Fruit fly (Drosophila melanogaster) whole organism, embryonic: ENCODE measurements around the gene Eip75B.

Experiments
- Abd-B ChIP-seq: fragments of 200-800 bp; sonication (Bioruptor generic); optimal IDR thresholded peaks from 2 replicates; lab custom pipeline; 2018; ENCODE audit warnings: missing biosample characterization, mild to moderate bottlenecking, missing genetic modification characterization, moderate library complexity
- B-H1 ChIP-seq: fragments of 200-800 bp; sonication (Bioruptor generic); IDR thresholded peaks from 3 replicates; pipeline ENCODE4 v1.3.6; 2022; ENCODE audit warnings: missing biosample characterization, missing genetic modification characterization
- Blimp-1 ChIP-seq: fragments of 200-800 bp; sonication (Bioruptor generic); optimal IDR thresholded peaks from 3 replicates; lab custom pipeline; 2018; ENCODE audit warnings: missing biosample characterization, missing genetic modification characterization, mild to moderate bottlenecking, moderate library complexity, missing genetic modification reagents
- BtbVII ChIP-seq: fragments of 200-800 bp; sonication (Bioruptor generic); optimal IDR thresholded peaks from 3 replicates; lab custom pipeline; 2017; ENCODE audit warnings: missing biosample characterization, mild to moderate bottlenecking, missing genetic modification characterization
- Bteb2 ChIP-seq: fragments of 200-800 bp; sonication (Bioruptor generic); optimal IDR thresholded peaks from 2 replicates; lab custom pipeline; 2016; ENCODE audit warnings: missing biosample characterization, missing genetic modification characterization
- C15 ChIP-seq: fragments of 200-800 bp; sonication (Bioruptor generic); IDR thresholded peaks from 3 replicates; pipeline ENCODE4 v1.3.6; 2022; ENCODE audit warnings: missing biosample characterization, missing genetic modification characterization
- CG10274 ChIP-seq: fragments of 200-800 bp; sonication (Bioruptor generic); optimal IDR thresholded peaks from 3 replicates; lab custom pipeline; 2017; ENCODE audit warnings: missing biosample characterization, mild to moderate bottlenecking, missing genetic modification characterization
- CG11093 ChIP-seq: fragments of 200-800 bp; sonication (Bioruptor generic); IDR thresholded peaks from 3 replicates; pipeline ENCODE4 v1.3.6; 2022; ENCODE audit warnings: missing biosample characterization, missing genetic modification characterization
- CG11695 ChIP-seq: fragments of 200-800 bp; sonication (Bioruptor generic); IDR thresholded peaks from 3 replicates; pipeline ENCODE4 v1.3.6; 2022; ENCODE audit warnings: missing biosample characterization, missing genetic modification characterization
- CG16813 ChIP-seq: fragments of 200-800 bp; sonication (Bioruptor generic); IDR thresholded peaks from 3 replicates; pipeline ENCODE4 v1.3.6; 2022; ENCODE audit warnings: missing biosample characterization, missing genetic modification characterization; ENCODE audit not compliant: partially characterized antibody
- CG16815 ChIP-seq: fragments of 200-800 bp; sonication (Bioruptor generic); optimal IDR thresholded peaks from 3 replicates; lab custom pipeline; 2017; ENCODE audit warnings: missing biosample characterization, mild to moderate bottlenecking, missing genetic modification characterization
- CG17385 ChIP-seq: fragments of 200-800 bp; sonication (Bioruptor generic); optimal IDR thresholded peaks from 3 replicates; lab custom pipeline; 2018; ENCODE audit warnings: missing biosample characterization, mild to moderate bottlenecking, missing genetic modification characterization
- CG3407 ChIP-seq: fragments of 200-800 bp; sonication (Bioruptor generic); optimal IDR thresholded peaks from 2 replicates; lab custom pipeline; 2018; ENCODE audit warnings: missing biosample characterization, mild to moderate bottlenecking, missing genetic modification characterization
- CG34376 ChIP-seq: fragments of 200-800 bp; sonication (Bioruptor generic); optimal IDR thresholded peaks from 2 replicates; lab custom pipeline; 2018; ENCODE audit warnings: missing biosample characterization, mild to moderate bottlenecking, missing genetic modification characterization
- CG3838 ChIP-seq: fragments of 200-800 bp; sonication (Bioruptor generic); optimal IDR thresholded peaks from 3 replicates; lab custom pipeline; 2016; ENCODE audit warnings: missing biosample characterization, missing genetic modification characterization
- CG4424 ChIP-seq: fragments of 200-800 bp; sonication (Bioruptor generic); optimal IDR thresholded peaks from 3 replicates; lab custom pipeline; 2016; ENCODE audit warnings: missing biosample characterization, missing genetic modification characterization
- CG4854 ChIP-seq: fragments of 200-800 bp; sonication (Bioruptor generic); optimal IDR thresholded peaks from 2 replicates; lab custom pipeline; 2016; ENCODE audit warnings: missing biosample characterization, missing genetic modification characterization, inconsistent platforms
- CG7839 ChIP-seq: fragments of 200-800 bp; sonication (Bioruptor generic); optimal IDR thresholded peaks from 3 replicates; lab custom pipeline; 2018; ENCODE audit warnings: missing biosample characterization, mild to moderate bottlenecking, missing genetic modification characterization, moderate library complexity
- CG8290 ChIP-seq, 3 experiments: fragments of 200-800 bp; sonication (Bioruptor generic); optimal IDR thresholded peaks; 2 replicates each; lab custom pipeline; 2016 to 2019; ENCODE audit warnings: missing biosample characterization in 3 of 3, missing genetic modification characterization in 3 of 3, mild to moderate bottlenecking in 2 of 3, moderate library complexity in 1 of 3
- CG8478 ChIP-seq: fragments of >200 bp; optimal IDR thresholded peaks from 2 replicates; lab custom pipeline; 2018
- CG8765 ChIP-seq: fragments of 200-800 bp; sonication (Bioruptor generic); IDR thresholded peaks from 2 replicates; pipeline ENCODE4 v1.3.6; 2022; ENCODE audit warnings: missing biosample characterization, missing genetic modification characterization
- Chrac-16 ChIP-seq: fragments of 200-800 bp; sonication (Bioruptor generic); optimal IDR thresholded peaks from 3 replicates; lab custom pipeline; 2016; ENCODE audit warnings: missing biosample characterization, missing genetic modification characterization
- CkIIα-i1 ChIP-seq: fragments of 200-800 bp; sonication (Bioruptor generic); IDR thresholded peaks from 2 replicates; pipeline ENCODE4 v1.3.6; 2022; ENCODE audit warnings: missing biosample characterization, missing genetic modification characterization
- CoRest ChIP-seq: fragments of 200-800 bp; sonication (Bioruptor generic); optimal IDR thresholded peaks from 3 replicates; lab custom pipeline; 2018; ENCODE audit warnings: missing biosample characterization, mild to moderate bottlenecking, missing genetic modification characterization, moderate library complexity
- HHEX ChIP-seq: fragments of 200-800 bp; sonication (Bioruptor generic); optimal IDR thresholded peaks from 3 replicates; lab custom pipeline; 2017; ENCODE audit warnings: missing biosample characterization, mild to moderate bottlenecking, missing genetic modification characterization, missing genetic modification reagents
- Hr51 ChIP-seq, 2 experiments: fragments of 200-800 bp; sonication (Bioruptor generic); optimal IDR thresholded peaks; 2 replicates in 1 of 2; 3 replicates in 1 of 2; lab custom pipeline; 2016 to 2018; ENCODE audit warnings: missing biosample characterization in 2 of 2, missing genetic modification characterization in 2 of 2, mild to moderate bottlenecking in 1 of 2, moderate library complexity in 1 of 2
- Mad ChIP-seq: fragments of 200-800 bp; sonication (Bioruptor generic); optimal IDR thresholded peaks from 2 replicates; lab custom pipeline; 2016; ENCODE audit warnings: missing biosample characterization, missing genetic modification characterization
- Med ChIP-seq: fragments of 200-800 bp; sonication (Bioruptor generic); peaks from one replicate; lab custom pipeline; 2016; ENCODE audit warnings: missing biosample characterization, missing genetic modification characterization, mild to moderate bottlenecking, inconsistent platforms, moderate library complexity
- Usf ChIP-seq: fragments of 200-800 bp; sonication (Bioruptor generic); optimal IDR thresholded peaks from 2 replicates; lab custom pipeline; 2017; ENCODE audit warnings: missing genotype, missing biosample characterization, missing genetic modification characterization
- cg ChIP-seq: fragments of 200-800 bp; sonication (Bioruptor generic); optimal IDR thresholded peaks from 3 replicates; lab custom pipeline; 2019; ENCODE audit warnings: missing biosample characterization, mild to moderate bottlenecking, missing genetic modification characterization, moderate library complexity
- chif ChIP-seq, 2 experiments: fragments of 200-800 bp; sonication (Bioruptor generic); optimal IDR thresholded peaks; 3 replicates each; lab custom pipeline; 2016; ENCODE audit warnings: missing biosample characterization in 2 of 2, missing genetic modification characterization in 2 of 2
- chinmo ChIP-seq: fragments of 200-800 bp; sonication (Bioruptor generic); IDR thresholded peaks from 4 replicates; pipeline ENCODE4 v1.3.6; 2022; ENCODE audit warnings: missing biosample characterization, missing genetic modification characterization; ENCODE audit not compliant: partially characterized antibody
- gem ChIP-seq: fragments of 200-800 bp; sonication (Bioruptor generic); optimal IDR thresholded peaks from 2 replicates; lab custom pipeline; 2019; ENCODE audit warnings: missing biosample characterization, mild to moderate bottlenecking, missing genetic modification characterization, moderate library complexity
- h ChIP-seq: fragments of >200 bp; optimal IDR thresholded peaks from 2 replicates; lab custom pipeline; 2017
- her ChIP-seq: fragments of 200-800 bp; sonication (Bioruptor generic); optimal IDR thresholded peaks from 2 replicates; lab custom pipeline; 2016; ENCODE audit warnings: missing biosample characterization, missing genetic modification characterization
- jigr1 ChIP-seq: fragments of 200-800 bp; sonication (Bioruptor generic); IDR thresholded peaks from 3 replicates; pipeline ENCODE4 v1.3.6; 2022; ENCODE audit warnings: missing biosample characterization, missing genetic modification characterization
- lola ChIP-seq, 3 experiments: fragments of >200 bp in 2 of 3; fragments of 200-800 bp in 1 of 3; sonication (Bioruptor generic) in 1 of 3; optimal IDR thresholded peaks; 2 replicates each; lab custom pipeline; 2017 to 2019; ENCODE audit warnings: missing biosample characterization in 3 of 3, missing genetic modification characterization in 3 of 3, mild to moderate bottlenecking in 1 of 3, moderate library complexity in 1 of 3
- maf-S ChIP-seq: fragments of 200-800 bp; sonication (Bioruptor generic); optimal IDR thresholded peaks from 2 replicates; lab custom pipeline; 2016; ENCODE audit warnings: missing biosample characterization, missing genetic modification characterization
- mam ChIP-seq: fragments of 200-800 bp; sonication (Bioruptor generic); optimal IDR thresholded peaks from 3 replicates; lab custom pipeline; 2016; ENCODE audit warnings: missing biosample characterization, missing genetic modification characterization
- nau ChIP-seq: fragments of 200-800 bp; sonication (Bioruptor generic); optimal IDR thresholded peaks from 3 replicates; lab custom pipeline; 2017; ENCODE audit warnings: missing biosample characterization, mild to moderate bottlenecking, missing genetic modification characterization, missing genetic modification reagents
- nerfin-1 ChIP-seq: fragments of 200-800 bp; sonication (Bioruptor generic); optimal IDR thresholded peaks from 3 replicates; lab custom pipeline; 2019; ENCODE audit warnings: missing biosample characterization, mild to moderate bottlenecking, missing genetic modification characterization, moderate library complexity
- odd ChIP-seq: fragments of 200-800 bp; sonication (Bioruptor generic); optimal IDR thresholded peaks from 2 replicates; lab custom pipeline; 2017; ENCODE audit warnings: missing biosample characterization, mild to moderate bottlenecking, missing genetic modification characterization
- pros ChIP-seq: fragments of 200-800 bp; sonication (Bioruptor generic); optimal IDR thresholded peaks from 3 replicates; lab custom pipeline; 2019; ENCODE audit warnings: missing biosample characterization, mild to moderate bottlenecking, missing genetic modification characterization, moderate library complexity
- sisA ChIP-seq: fragments of 200-800 bp; sonication (Bioruptor generic); IDR thresholded peaks from 2 replicates; pipeline ENCODE4 v1.3.6; 2022; ENCODE audit warnings: missing biosample characterization, missing genetic modification characterization
- twi ChIP-seq: fragments of 200-800 bp; optimal IDR thresholded peaks from 2 replicates; lab custom pipeline; 2019; ENCODE audit warnings: missing biosample characterization, mild to moderate bottlenecking, missing genetic modification characterization, moderate library complexity
- zf30C ChIP-seq: fragments of 200-800 bp; sonication (Bioruptor generic); optimal IDR thresholded peaks from 3 replicates; lab custom pipeline; 2018; ENCODE audit warnings: missing biosample characterization, mild to moderate bottlenecking, missing genetic modification characterization

The Eip75B gene

DNA sequence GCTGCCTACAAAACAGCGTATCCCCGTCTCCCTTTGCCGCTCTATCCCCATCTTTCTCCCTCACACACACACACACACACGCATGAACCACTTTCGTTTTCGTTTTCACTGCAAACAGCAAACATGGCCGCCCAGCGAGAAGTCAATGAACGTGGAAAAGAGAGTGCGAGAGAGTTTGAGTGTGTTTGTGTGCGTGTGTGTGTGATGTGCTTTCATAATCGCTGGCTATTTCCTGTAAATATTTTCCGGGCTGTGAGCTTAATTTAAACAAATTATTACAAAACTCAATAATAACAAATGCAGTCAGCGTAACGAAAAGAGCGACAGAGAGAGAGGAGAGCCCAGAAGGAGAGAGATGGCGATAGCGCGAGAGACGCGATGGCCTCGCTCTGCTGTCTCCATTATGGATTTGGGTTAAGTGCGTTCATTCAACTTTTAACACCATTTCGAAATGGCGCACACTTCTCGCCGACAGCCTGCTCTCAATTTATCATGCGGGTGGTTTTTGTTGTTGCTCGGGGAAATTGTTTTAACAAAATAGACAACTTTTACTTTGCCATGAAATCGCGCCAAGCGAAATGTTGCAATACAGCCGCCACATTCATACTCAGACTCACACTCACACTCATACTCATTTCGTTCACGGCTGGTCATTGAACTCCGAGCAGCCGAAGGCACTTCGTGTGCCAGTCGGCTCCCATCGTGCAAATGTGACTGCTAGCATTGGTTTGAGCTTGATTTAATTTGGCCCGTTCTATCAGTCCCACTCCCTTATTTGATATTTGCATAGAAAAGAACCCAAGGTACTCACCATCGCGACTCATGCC lies 95.7 kb downstream of the Eip75B start (continued):
- TF ChIP-seq C15 (GFP tag; lab: Robert Waterston, UW) (no peak), B-H1 (GFP tag; lab: Robert Waterston, UW) (no peak), CG3407 (GFP tag; lab: Kevin White, UChicago) (peak; percentile 65), Med (GFP tag; lab: Kevin White, UChicago) (peak; percentile 82), mam (no peak)

DNA sequence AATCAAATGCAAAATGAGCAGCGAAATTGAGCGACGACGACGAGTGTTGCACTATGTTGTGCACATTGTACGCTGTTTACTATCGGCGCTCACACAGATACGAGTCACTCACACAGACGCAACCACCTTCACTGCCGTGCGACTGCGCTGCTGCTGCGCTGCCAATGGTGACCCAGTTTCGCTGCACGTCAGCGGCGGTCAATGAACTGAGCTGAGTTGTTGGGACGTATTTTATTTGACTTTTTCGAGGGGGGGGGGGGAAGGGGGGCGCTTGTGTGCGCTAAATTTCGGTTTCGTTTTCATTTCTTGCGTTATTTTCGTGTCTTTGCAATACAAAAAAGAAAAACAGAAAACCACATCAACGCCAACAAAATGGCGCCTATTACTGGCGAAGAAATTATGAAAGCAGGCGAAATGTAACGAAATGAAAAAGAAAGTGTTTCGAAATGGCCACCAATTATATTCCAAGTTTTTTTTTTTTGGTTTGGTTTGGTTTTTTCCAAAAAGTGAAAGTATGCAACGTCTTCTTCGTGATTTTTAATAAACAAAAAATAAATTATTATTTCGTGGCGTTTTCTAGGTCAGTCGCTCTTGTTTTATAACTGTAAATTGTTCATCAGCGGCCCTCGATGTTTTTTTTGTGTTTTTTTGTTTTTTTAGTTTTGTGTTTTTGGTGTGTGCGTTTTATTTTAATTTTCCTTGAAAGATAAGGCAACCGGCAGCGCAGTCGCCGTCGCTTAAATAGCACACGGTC lies 97.1 kb downstream of the Eip75B start:
- TF ChIP-seq CG10274 (GFP tag; lab: Kevin White, UChicago) (no peak), Chrac-16 (GFP tag; lab: Kevin White, UChicago) (no peak), CG7839 (no peak), CG3838 (GFP tag; lab: Kevin White, UChicago) (no peak), Hr51 (GFP tag; optimal IDR thresholded peaks at IDR 0.05; lab: Kevin White, UChicago) (peak in 1 of 2 experiments; percentile 0), jigr1 (GFP tag; lab: Robert Waterston, UW) (no peak), Mad (GFP tag; lab: Kevin White, UChicago) (no peak), chinmo (GFP tag; lab: Robert Waterston, UW) (peak; percentile 83; the same call in 3 of the 4 replicates), odd (GFP tag; lab: Kevin White, UChicago) (no peak), her (GFP tag; lab: Kevin White, UChicago) (no peak), CG4854 (GFP tag; lab: Kevin White, UChicago) (no peak), CG8765 (GFP tag; lab: Robert Waterston, UW) (no peak), zf30C (GFP tag; lab: Kevin White, UChicago) (no peak), sisA (GFP tag; lab: Robert Waterston, UW) (no peak), CG4424 (no peak), nau (GFP tag; lab: Kevin White, UChicago) (peak; percentile 34), h (lab: Kevin White, UChicago) (no peak), CoRest (tag; lab: Kevin White, UChicago) (peak; percentile 8), maf-S (GFP tag; lab: Kevin White, UChicago) (no peak), Usf (GFP tag; lab: Kevin White, UChicago) (no peak), CG11695 (GFP tag; lab: Robert Waterston, UW) (no peak), CG17385 (no peak), pros (GFP tag; lab: Kevin White, UChicago) (peak; percentile 19), chif (GFP tag; optimal IDR thresholded peaks at IDR 0.05; lab: Kevin White, UChicago) (no peak), Bteb2 (GFP tag; lab: Kevin White, UChicago) (no peak), lola (GFP tag; optimal IDR thresholded peaks at IDR 0.05; lab: Kevin White, UChicago) (no peak), CkIIα-i1 (GFP tag; lab: Robert Waterston, UW) (no peak), CG8290 (GFP tag; optimal IDR thresholded peaks at IDR 0.05; lab: Kevin White, UChicago) (no peak), CG8290 (tag; optimal IDR thresholded peaks at IDR 0.05; lab: Kevin White, UChicago) (no peak), Abd-B (GFP tag; lab: Kevin White, UChicago) (peak; percentile 17), CG11093 (GFP tag; lab: Robert Waterston, UW) (no peak), BtbVII (GFP tag; lab: Kevin White, UChicago) (no peak), nerfin-1 (tag; lab: Kevin White, UChicago) (no peak), cg (GFP tag; lab: Kevin White, UChicago) (peak; percentile 54), CG16813 (GFP tag; lab: Robert Waterston, UW) (no peak), CG16815 (GFP tag; lab: Kevin White, UChicago) (no peak), gem (tag; lab: Kevin White, UChicago) (peak; percentile 16), CG8478 (lab: Kevin White, UChicago) (no peak), twi (no peak), HHEX (GFP tag; lab: Kevin White, UChicago) (no peak), Blimp-1 (peak; percentile 100), CG34376 (GFP tag; lab: Kevin White, UChicago) (no peak)
